Worm (Caenorhabditis elegans): ENCODE measurements around the gene cmtr-1.
"Not testable (repeated sequence)": the region's sequence is repeated elsewhere in the genome, so short reads cannot be mapped to it uniquely, and the experiment has no call there.

ce11 chrII:15042783-15043182 is 16.9 kb downstream of the cmtr-1 start:
- not testable (repeated sequence) for TF ChIP-seq ceh-48, che-1 (tag; optimal IDR thresholded peaks at IDR 0.05)
